Fruit fly (Drosophila melanogaster): ENCODE results near the gene Nmd3.

The Nmd3 gene

DNA sequence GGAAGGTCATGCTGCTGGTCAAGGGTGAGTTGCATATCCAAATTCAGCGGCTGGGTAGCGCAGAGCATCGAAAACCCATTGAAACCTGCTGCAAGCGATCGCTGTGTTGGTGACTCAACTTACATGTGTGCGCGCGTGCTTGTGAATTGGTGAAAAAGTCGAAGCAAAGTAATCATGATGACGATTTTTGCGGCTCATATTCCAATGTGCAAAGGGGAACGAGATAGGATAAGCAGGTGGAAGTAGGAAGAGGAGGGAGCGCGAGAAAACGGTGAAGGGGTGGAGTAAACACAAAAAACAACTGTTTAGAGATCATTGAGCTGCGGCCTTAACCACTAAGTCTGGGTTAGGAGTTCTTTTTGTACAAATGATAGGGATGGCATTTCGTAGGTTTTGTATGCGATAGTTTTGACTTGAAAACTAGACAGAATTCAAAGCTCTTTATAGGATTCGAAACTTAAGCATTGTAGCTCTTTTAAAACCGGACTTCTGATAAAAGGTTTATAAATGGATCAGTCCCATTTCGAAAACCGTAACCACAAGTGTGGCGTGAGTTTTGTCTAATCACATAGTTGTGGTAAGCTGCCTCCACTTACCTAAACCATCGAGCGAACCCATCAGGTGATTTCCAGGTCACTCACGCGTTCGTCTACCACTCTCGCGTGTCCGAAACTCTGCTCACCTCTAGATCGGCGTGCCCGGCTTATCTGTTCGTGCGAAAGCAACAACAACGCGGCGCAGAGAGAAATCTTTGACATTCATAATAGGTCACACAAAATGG, 38.6 kb downstream of the Nmd3 start (continued):
- peak; percentile 27 for TF ChIP-seq Antp (GFP tag; optimal IDR thresholded peaks at IDR 0.05)
- peak; percentile 47 for TF ChIP-seq B-H2 (GFP tag; optimal IDR thresholded peaks at IDR 0.05)
- TF ChIP-seq Eip74EF (GFP tag; optimal IDR thresholded peaks at IDR 0.05), result no peak
- no peak for TF ChIP-seq aop (GFP tag; IDR thresholded peaks at IDR 0.05)
- peak; percentile 41 for TF ChIP-seq sug (tag; optimal IDR thresholded peaks at IDR 0.05)
- no peak for TF ChIP-seq Dp (GFP tag; optimal IDR thresholded peaks at IDR 0.05)
- no peak for TF ChIP-seq crc (GFP tag; optimal IDR thresholded peaks at IDR 0.05)
- no peak for TF ChIP-seq jigr1 (GFP tag; IDR thresholded peaks at IDR 0.05)
- TF ChIP-seq CG34422 (GFP tag; IDR thresholded peaks at IDR 0.05), result no peak
- no peak for TF ChIP-seq CG1529 (GFP tag; optimal IDR thresholded peaks at IDR 0.05)
- TF ChIP-seq E2f2 (GFP tag; IDR thresholded peaks at IDR 0.05), result peak; percentile 12; the same call in 1 of the 2 replicates
- TF ChIP-seq CG8388 (GFP tag; optimal IDR thresholded peaks at IDR 0.05), result no peak
- no peak for TF ChIP-seq Spps (tag; optimal IDR thresholded peaks at IDR 0.05)
- no peak for TF ChIP-seq org-1 (GFP tag; optimal IDR thresholded peaks at IDR 0.05)
- peak; percentile 15 for TF ChIP-seq CG10979 (tag; optimal IDR thresholded peaks at IDR 0.05)
- TF ChIP-seq ase (GFP tag; IDR thresholded peaks at IDR 0.05), result no peak
- peak; percentile 58 for TF ChIP-seq CG15269 (tag; optimal IDR thresholded peaks at IDR 0.05)
- no peak for TF ChIP-seq pfk (GFP tag; optimal IDR thresholded peaks at IDR 0.05)
- TF ChIP-seq CG7372 (GFP tag; IDR thresholded peaks at IDR 0.05), result peak; percentile 40; the same call in 1 of the 2 replicates
- no peak for TF ChIP-seq CG14050 (GFP tag; IDR thresholded peaks at IDR 0.05)
- TF ChIP-seq CG13424 (tag; optimal IDR thresholded peaks at IDR 0.05), result peak; percentile 47
- TF ChIP-seq CHES-1-like (GFP tag; optimal IDR thresholded peaks at IDR 0.05), result peak; percentile 20
- peak; percentile 83 for TF ChIP-seq CG4360 (GFP tag; IDR thresholded peaks at IDR 0.05)
- TF ChIP-seq CG8359 (GFP tag; optimal IDR thresholded peaks at IDR 0.05; ENCODE audit: borderline replicate concordance), result no peak
- peak; percentile 31 for TF ChIP-seq CG34376 (GFP tag; optimal IDR thresholded peaks at IDR 0.05)
- peak; percentile 63 for TF ChIP-seq inv (GFP tag; IDR thresholded peaks at IDR 0.05; ENCODE audit: partially characterized antibody)
- TF ChIP-seq row (GFP tag; IDR thresholded peaks at IDR 0.05), result peak; percentile 87
- peak; percentile 55 for TF ChIP-seq CG10147 (GFP tag; optimal IDR thresholded peaks at IDR 0.05)
- TF ChIP-seq CG2202 (tag; optimal IDR thresholded peaks at IDR 0.05), result no peak
- TF ChIP-seq Dip2 (GFP tag; IDR thresholded peaks at IDR 0.05), result no peak
- TF ChIP-seq B-H1 (GFP tag; IDR thresholded peaks at IDR 0.05), result no peak
- TF ChIP-seq br (optimal IDR thresholded peaks at IDR 0.05), result no peak
- TF ChIP-seq yki (optimal IDR thresholded peaks at IDR 0.05), result no peak
- TF ChIP-seq crp (GFP tag; optimal IDR thresholded peaks at IDR 0.05), result peak in 1 of 2 experiments; percentile 39
- no peak for TF ChIP-seq CG8478 (optimal IDR thresholded peaks at IDR 0.05)
- peak; percentile 21 for TF ChIP-seq Sox102F (GFP tag; optimal IDR thresholded peaks at IDR 0.05)
- TF ChIP-seq gt (GFP tag; IDR thresholded peaks at IDR 0.05), result no peak
- no peak for TF ChIP-seq Asciz (GFP tag; optimal IDR thresholded peaks at IDR 0.05)
- no peak for TF ChIP-seq HLHmδ (GFP tag; optimal IDR thresholded peaks at IDR 0.05)
- TF ChIP-seq twi (tag; optimal IDR thresholded peaks at IDR 0.05), result peak; percentile 6
- peak; percentile 41 for TF ChIP-seq cg (GFP tag; optimal IDR thresholded peaks at IDR 0.05)
- TF ChIP-seq Hmx (GFP tag; optimal IDR thresholded peaks at IDR 0.05), result no peak
- TF ChIP-seq Fer1 (GFP tag; optimal IDR thresholded peaks at IDR 0.05), result peak; percentile 29
- no peak for TF ChIP-seq Myb (GFP tag; optimal IDR thresholded peaks at IDR 0.05)
- no peak for TF ChIP-seq CG31388 (GFP tag; optimal IDR thresholded peaks at IDR 0.05)
- no peak for TF ChIP-seq CG4854 (GFP tag; optimal IDR thresholded peaks at IDR 0.05)
- TF ChIP-seq CG6689 (GFP tag; IDR thresholded peaks at IDR 0.05), result peak; percentile 43; the same call in 1 of the 2 replicates
- no peak for TF ChIP-seq cad (GFP tag; optimal IDR thresholded peaks at IDR 0.05)
- TF ChIP-seq CG14667 (GFP tag; IDR thresholded peaks at IDR 0.05), result 0 out of 2 replicates have a peak, but pooled peaks have one; percentile 5
- peak; percentile 45 for TF ChIP-seq CG7839 (tag; optimal IDR thresholded peaks at IDR 0.05)

Measured in whole organism, embryonic.